Worm (Caenorhabditis elegans) whole organism, L3 larva: ENCODE data around the gene Y57G11C.22.
"Not testable (repeated sequence)": the region's sequence is repeated elsewhere in the genome, so short reads cannot be mapped to it uniquely, and the experiment has no call there.

Source experiments
- R02D3.7 ChIP-seq: fragments of 150-350 bp; optimal IDR thresholded peaks from 2 replicates; lab custom pipeline; 2014; ENCODE audit warnings: missing biosample characterization, missing genetic modification characterization
- ZK546.5 ChIP-seq: sonication (generic microtip); optimal IDR thresholded peaks from 2 replicates; lab custom pipeline; 2017; ENCODE audit warnings: missing biosample characterization, missing genetic modification characterization
- aly-2 ChIP-seq: fragments of 150-350 bp; optimal IDR thresholded peaks from 2 replicates; lab custom pipeline; 2014; ENCODE audit warnings: missing biosample characterization, missing genetic modification characterization
- ceh-16 ChIP-seq: sonication (generic microtip); optimal IDR thresholded peaks from 2 replicates; lab custom pipeline; 2017; ENCODE audit warnings: missing biosample characterization, missing genetic modification characterization
- ceh-28 ChIP-seq: fragments of 150-350 bp; optimal IDR thresholded peaks from 2 replicates; lab custom pipeline; 2014; ENCODE audit warnings: missing biosample characterization, missing genetic modification reagents, missing genetic modification characterization
- ceh-9 ChIP-seq: sonication (generic microtip); optimal IDR thresholded peaks from 2 replicates; lab custom pipeline; 2018; ENCODE audit warnings: missing biosample characterization, missing genetic modification characterization
- daf-12 ChIP-seq: fragments of 150-350 bp; optimal IDR thresholded peaks from 2 replicates; lab custom pipeline; 2014; ENCODE audit warnings: missing biosample characterization, missing genetic modification reagents, missing genetic modification characterization
- egl-27 ChIP-seq: sonication (generic microtip); optimal IDR thresholded peaks from 4 replicates; lab custom pipeline; 2017; ENCODE audit warnings: missing biosample characterization, missing genetic modification reagents, missing genetic modification characterization
- egl-5 ChIP-seq: fragments of 150-350 bp; optimal IDR thresholded peaks from 2 replicates; lab custom pipeline; 2017; ENCODE audit warnings: missing biosample characterization, missing genetic modification reagents, missing genetic modification characterization, inconsistent platforms
- elt-1 ChIP-seq: fragments of 150-350 bp; optimal IDR thresholded peaks from 2 replicates; lab custom pipeline; 2014; ENCODE audit warnings: missing biosample characterization, missing genetic modification characterization
- elt-2 ChIP-seq: sonication (generic microtip); optimal IDR thresholded peaks from 2 replicates; lab custom pipeline; 2016; ENCODE audit warnings: missing genetic modification reagents, mild to moderate bottlenecking, missing genetic modification characterization, missing compliant biosample characterization
- fkh-10 ChIP-seq: sonication (generic microtip); optimal IDR thresholded peaks from 2 replicates; lab custom pipeline; 2017; ENCODE audit warnings: missing biosample characterization, missing genetic modification reagents, missing genetic modification characterization
- hmg-11 ChIP-seq: sonication (generic microtip); optimal IDR thresholded peaks from 2 replicates; lab custom pipeline; 2016; ENCODE audit warnings: missing genetic modification characterization, missing compliant biosample characterization
- jun-1 ChIP-seq: fragments of 150-350 bp; optimal IDR thresholded peaks from 2 replicates; lab custom pipeline; 2014; ENCODE audit warnings: missing biosample characterization, missing genetic modification reagents, missing genetic modification characterization
- lin-39 ChIP-seq: fragments of 150-350 bp; optimal IDR thresholded peaks from 2 replicates; lab custom pipeline; 2018; ENCODE audit warnings: missing biosample characterization, missing genetic modification reagents, missing genetic modification characterization
- lsy-12 ChIP-seq: sonication (generic microtip); optimal IDR thresholded peaks from 2 replicates; lab custom pipeline; 2016; ENCODE audit warnings: mild to moderate bottlenecking, missing genetic modification characterization, missing compliant biosample characterization
- mml-1 ChIP-seq: fragments of 150-350 bp; sonication (generic microtip); optimal IDR thresholded peaks from 3 replicates; lab custom pipeline; 2014; ENCODE audit warnings: missing biosample characterization, missing genetic modification characterization
- nfya-1 ChIP-seq: sonication (generic microtip); optimal IDR thresholded peaks from 2 replicates; lab custom pipeline; 2017; ENCODE audit warnings: missing genetic modification characterization, mild to moderate bottlenecking, missing compliant biosample characterization, antibody characterized with exemption, moderate library complexity; ENCODE audit not compliant: insufficient read depth
- nhr-12 ChIP-seq: fragments of 150-350 bp; optimal IDR thresholded peaks from 2 replicates; lab custom pipeline; 2014; ENCODE audit warnings: missing biosample characterization, missing genetic modification characterization
- nhr-25 ChIP-seq: sonication (generic microtip); optimal IDR thresholded peaks from 2 replicates; lab custom pipeline; 2017; ENCODE audit warnings: missing biosample characterization, missing genetic modification characterization
- nhr-67 ChIP-seq: fragments of 150-350 bp; optimal IDR thresholded peaks from 2 replicates; lab custom pipeline; 2014; ENCODE audit warnings: missing biosample characterization, missing genetic modification characterization
- nhr-76 ChIP-seq: fragments of 150-350 bp; sonication (generic microtip); optimal IDR thresholded peaks from 5 replicates; lab custom pipeline; 2014; ENCODE audit warnings: missing biosample characterization, missing genetic modification characterization
- nhr-77 ChIP-seq: fragments of 150-350 bp; optimal IDR thresholded peaks from 2 replicates; lab custom pipeline; 2014; ENCODE audit warnings: missing biosample characterization, missing genetic modification characterization
- pqm-1 ChIP-seq: fragments of 150-350 bp; optimal IDR thresholded peaks from 2 replicates; lab custom pipeline; 2017; ENCODE audit warnings: missing biosample characterization, missing genetic modification characterization, inconsistent platforms
- sea-2 ChIP-seq: fragments of 150-350 bp; sonication (generic microtip); optimal IDR thresholded peaks from 4 replicates; lab custom pipeline; 2014; ENCODE audit warnings: missing biosample characterization, missing genetic modification reagents, missing genetic modification characterization
- skn-1 ChIP-seq: fragments of 150-350 bp; optimal IDR thresholded peaks from 2 replicates; lab custom pipeline; 2014; ENCODE audit warnings: missing biosample characterization, missing genetic modification characterization
- snpc-4 ChIP-seq: fragments of 150-350 bp; optimal IDR thresholded peaks from 2 replicates; lab custom pipeline; 2014; ENCODE audit warnings: missing biosample characterization, missing genetic modification characterization
- tbx-2 ChIP-seq: sonication (generic microtip); optimal IDR thresholded peaks from 2 replicates; lab custom pipeline; 2016; ENCODE audit warnings: mild to moderate bottlenecking, missing genetic modification characterization, missing compliant biosample characterization
- unc-62 ChIP-seq: fragments of 150-350 bp; sonication (generic microtip); optimal IDR thresholded peaks from 4 replicates; lab custom pipeline; 2014; ENCODE audit warnings: missing biosample characterization, missing genetic modification reagents, missing genetic modification characterization
- ztf-11 ChIP-seq: fragments of 150-350 bp; optimal IDR thresholded peaks from 2 replicates; lab custom pipeline; 2014; ENCODE audit warnings: missing biosample characterization, missing genetic modification characterization
- ztf-4 ChIP-seq: fragments of 150-350 bp; optimal IDR thresholded peaks from 2 replicates; lab custom pipeline; 2014; ENCODE audit warnings: missing biosample characterization, missing genetic modification characterization

Y57G11C.22 gene

DNA sequence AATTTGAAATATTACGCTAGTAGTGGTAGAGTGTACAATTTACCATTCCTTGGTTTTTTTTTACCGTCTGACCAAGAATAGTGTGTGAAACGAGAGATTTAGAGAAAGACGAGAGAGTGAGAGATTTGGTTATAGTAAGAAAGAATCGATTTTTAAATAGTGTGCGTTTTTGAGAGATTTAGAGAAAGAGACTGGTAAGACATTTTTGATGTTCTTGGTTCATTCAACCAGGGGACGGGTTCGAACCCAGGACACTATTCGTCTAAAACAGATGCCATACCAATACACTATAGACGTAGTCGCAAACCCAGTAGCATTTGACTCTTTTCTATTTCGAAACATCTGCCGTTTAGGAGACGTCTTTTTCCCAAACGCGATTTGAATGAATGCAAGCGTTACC lies 1.1 kb downstream of the Y57G11C.22 start (continued):
- TF ChIP-seq R02D3.7 (tag; lab: Kevin White, UChicago) (peak; percentile 68), aly-2 (peak; percentile 43), unc-62 (GFP tag; lab: Kevin White, UChicago) (peak; percentile 59), lin-39 (tag; lab: Kevin White, UChicago) (peak; percentile 85), nhr-25 (tag; lab: Kevin White, UChicago) (peak; percentile 87)
- TF ChIP-seq, all 47 proteins: peak for 25

ce11 chrIV:14843062-14843461 lies 6.1 kb downstream of the Y57G11C.22 start, which contains the start of gene Y57G11C.20:
Gene Y57G11C.20 (plus strand): TSS chrIV:14843362.
- not testable (repeated sequence) for TF ChIP-seq tbx-2; skn-1; pqm-1 (tag; lab: Kevin White, UChicago)

- no peak for TF ChIP-seq egl-5 (tag; lab: Kevin White, UChicago)
- TF ChIP-seq snpc-4 (tag; lab: Kevin White, UChicago) = no peak
- TF ChIP-seq elt-1 (tag; lab: Kevin White, UChicago) = no peak
- TF ChIP-seq nhr-12 (tag; lab: Kevin White, UChicago) = no peak
- TF ChIP-seq ceh-16 (tag; lab: Kevin White, UChicago) = no peak
- TF ChIP-seq sea-2 (GFP tag; lab: Kevin White, UChicago) = no peak
- TF ChIP-seq tbx-2 = no peak
- no peak for TF ChIP-seq R02D3.7 (tag; lab: Kevin White, UChicago)
- TF ChIP-seq elt-2 (tag; lab: Kevin White, UChicago) = no peak
- TF ChIP-seq nhr-77 (tag; lab: Kevin White, UChicago) = no peak
- no peak for TF ChIP-seq nhr-76 (tag; lab: Kevin White, UChicago)
- TF ChIP-seq mml-1 (tag; lab: Kevin White, UChicago) = no peak
- TF ChIP-seq egl-27 (tag; lab: Kevin White, UChicago) = no peak
- no peak for TF ChIP-seq ztf-11 (tag; lab: Kevin White, UChicago)
- no peak for TF ChIP-seq hmg-11 (tag; lab: Kevin White, UChicago)
- TF ChIP-seq lsy-12 (tag; lab: Kevin White, UChicago) = no peak
- TF ChIP-seq, all 47 proteins: peak for 0
Observed at ce11 chrIV:14853703-14854102, 16.7 kb downstream of the Y57G11C.22 start, which contains the start of gene Y57G11C.52. Gene Y57G11C.52 (plus strand): TSS chrIV:14854003.

DNA sequence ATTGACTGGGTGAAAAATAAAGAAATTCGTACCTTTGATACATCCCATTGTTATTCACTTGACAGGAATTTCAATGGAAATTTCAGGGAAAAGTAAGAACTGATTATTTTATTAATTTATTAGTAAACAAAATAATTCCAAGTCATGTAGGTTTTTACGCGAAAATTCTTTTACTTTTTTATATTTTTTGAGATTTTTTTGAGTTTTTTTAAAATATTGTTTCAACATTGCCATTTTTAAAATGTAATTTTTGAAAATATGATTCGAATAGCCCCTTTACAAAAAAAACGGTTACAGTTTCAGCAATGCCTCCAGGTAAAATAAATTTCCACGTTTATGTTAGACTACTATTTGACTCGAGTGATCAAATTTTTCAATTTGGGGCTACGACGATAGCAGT lies 24.7 kb downstream of the Y57G11C.22 start, which contains the start of gene Y57G11C.23:
TSS of gene Y57G11C.23 (minus strand) at position 101 of the 400 bp plus-strand sequence.
- TF ChIP-seq daf-12 = no peak
- no peak for TF ChIP-seq sea-2 (GFP tag; lab: Kevin White, UChicago)
- TF ChIP-seq R02D3.7 (tag; lab: Kevin White, UChicago) = no peak
- no peak for TF ChIP-seq fkh-10 (GFP tag; lab: Kevin White, UChicago)
- no peak for TF ChIP-seq jun-1 (tag; lab: Kevin White, UChicago)
- no peak for TF ChIP-seq unc-62 (GFP tag; lab: Kevin White, UChicago)
- no peak for TF ChIP-seq ZK546.5 (tag; lab: Kevin White, UChicago)

ce11 chrIV:14862147-14862546 lies 25.1 kb downstream of the Y57G11C.22 start, which contains the start of gene Y57G11C.38:
Gene Y57G11C.38 (plus strand): TSS chrIV:14862447.
- no peak for TF ChIP-seq aly-2
- no peak for TF ChIP-seq nhr-67 (tag; lab: Kevin White, UChicago)
- no peak for TF ChIP-seq ztf-11 (tag; lab: Kevin White, UChicago)
- no peak for TF ChIP-seq tbx-2
- no peak for TF ChIP-seq ztf-4 (tag; lab: Kevin White, UChicago)
- TF ChIP-seq ZK546.5 (tag; lab: Kevin White, UChicago) = no peak
- TF ChIP-seq jun-1 (tag; lab: Kevin White, UChicago) = no peak
- TF ChIP-seq ceh-28 (tag; lab: Kevin White, UChicago) = no peak
- TF ChIP-seq nfya-1 = no peak
- TF ChIP-seq R02D3.7 (tag; lab: Kevin White, UChicago) = no peak
- no peak for TF ChIP-seq ceh-9 (tag; lab: Kevin White, UChicago)
- TF ChIP-seq unc-62 (GFP tag; lab: Kevin White, UChicago) = no peak
- no peak for TF ChIP-seq sea-2 (GFP tag; lab: Kevin White, UChicago)
- no peak for TF ChIP-seq mml-1 (tag; lab: Kevin White, UChicago)
- TF ChIP-seq, all 47 proteins: peak for 0
